Fruit fly (Drosophila melanogaster) whole organism: Measurements from ENCODE around the gene CG1428.

Experiments
- Dll ChIP-seq: fragments of >200 bp; optimal IDR thresholded peaks from 2 replicates; lab custom pipeline; 2017
- EcR ChIP-seq, 2 experiments: fragments of >200 bp; optimal IDR thresholded peaks; 2 replicates each; lab custom pipeline; 2017; ENCODE audit warnings: missing biosample characterization in 2 of 2, missing genetic modification characterization in 2 of 2, missing genetic modification reagents in 2 of 2
- pan ChIP-seq: fragments of >200 bp; optimal IDR thresholded peaks from 2 replicates; lab custom pipeline; 2017
- psq ChIP-seq: fragments of >200 bp; optimal IDR thresholded peaks from 2 replicates; lab custom pipeline; 2017

- TF ChIP-seq EcR (GFP tag; optimal IDR thresholded peaks at IDR 0.05; lab: Kevin White, UChicago) = no peak
- no peak for TF ChIP-seq psq (lab: Kevin White, UChicago)
- TF ChIP-seq pan = no peak
- TF ChIP-seq Dll (lab: Kevin White, UChicago) = no peak
These were observed 20.6 kb upstream of the CG1428 start for dm6 chr2L:21885502-21885901.
